Fruit fly (Drosophila melanogaster) whole organism, embryonic: Measurements from ENCODE around the gene mthl9.

Source experiments
- B-H2 ChIP-seq: fragments of 200-800 bp; sonication (Bioruptor generic); optimal IDR thresholded peaks from 2 replicates; lab custom pipeline; 2018; ENCODE audit warnings: missing biosample characterization, mild to moderate bottlenecking, missing genetic modification characterization
- BEAF-32 ChIP-seq: fragments of 200-800 bp; sonication (Bioruptor generic); optimal IDR thresholded peaks from 3 replicates; lab custom pipeline; 2017; ENCODE audit warnings: missing biosample characterization, missing genetic modification characterization, mild to moderate bottlenecking, moderate library complexity, missing genetic modification reagents
- Blimp-1 ChIP-seq: fragments of 200-800 bp; sonication (Bioruptor generic); optimal IDR thresholded peaks from 3 replicates; lab custom pipeline; 2018; ENCODE audit warnings: missing biosample characterization, missing genetic modification characterization, mild to moderate bottlenecking, moderate library complexity, missing genetic modification reagents
- CG11504 ChIP-seq: fragments of 200-800 bp; sonication (Bioruptor generic); optimal IDR thresholded peaks from 3 replicates; lab custom pipeline; 2019; ENCODE audit warnings: missing biosample characterization, mild to moderate bottlenecking, missing genetic modification characterization, moderate library complexity
- CG12299 ChIP-seq: fragments of 200-800 bp; sonication (Bioruptor generic); optimal IDR thresholded peaks from 2 replicates; lab custom pipeline; 2018; ENCODE audit warnings: missing biosample characterization, mild to moderate bottlenecking, missing genetic modification characterization
- CG13624 ChIP-seq: fragments of 200-800 bp; sonication (Bioruptor generic); optimal IDR thresholded peaks from 2 replicates; lab custom pipeline; 2016; ENCODE audit warnings: missing biosample characterization, missing genetic modification characterization
- CG14014 ChIP-seq: fragments of 200-800 bp; sonication (Bioruptor generic); IDR thresholded peaks from 2 replicates; pipeline ENCODE4 v1.3.6; 2022; ENCODE audit warnings: missing biosample characterization, missing genetic modification characterization
- CG1603 ChIP-seq: fragments of 200-800 bp; sonication (Bioruptor generic); optimal IDR thresholded peaks from 2 replicates; lab custom pipeline; 2019; ENCODE audit warnings: missing biosample characterization, mild to moderate bottlenecking, missing genetic modification characterization, moderate library complexity
- CG1647 ChIP-seq: fragments of 200-800 bp; sonication (Bioruptor generic); optimal IDR thresholded peaks from 3 replicates; lab custom pipeline; 2016; ENCODE audit warnings: missing biosample characterization, missing genetic modification characterization
- CG30403 ChIP-seq: fragments of 200-800 bp; sonication (Bioruptor generic); optimal IDR thresholded peaks from 3 replicates; lab custom pipeline; 2016; ENCODE audit warnings: missing biosample characterization, missing genetic modification characterization
- CG31441 ChIP-seq: fragments of 200-800 bp; sonication (Bioruptor generic); IDR thresholded peaks from 2 replicates; pipeline ENCODE4 v1.3.6; 2022; ENCODE audit warnings: missing biosample characterization, missing genetic modification characterization
- CG32772 ChIP-seq: fragments of 200-800 bp; sonication (Bioruptor generic); IDR thresholded peaks from 2 replicates; pipeline ENCODE4 v1.3.6; 2022; ENCODE audit warnings: missing biosample characterization, missing genetic modification characterization
- CG33213 ChIP-seq: fragments of 200-800 bp; sonication (Bioruptor generic); optimal IDR thresholded peaks from 3 replicates; lab custom pipeline; 2016; ENCODE audit warnings: missing biosample characterization, missing genetic modification characterization
- CG33557 ChIP-seq: fragments of 200-800 bp; sonication (Bioruptor generic); optimal IDR thresholded peaks from 2 replicates; lab custom pipeline; 2019; ENCODE audit warnings: missing biosample characterization, mild to moderate bottlenecking, missing genetic modification characterization, moderate library complexity
- CG8281 ChIP-seq: fragments of 200-800 bp; sonication (Bioruptor generic); optimal IDR thresholded peaks from 2 replicates; lab custom pipeline; 2018; ENCODE audit warnings: missing biosample characterization, mild to moderate bottlenecking, missing genetic modification characterization, moderate library complexity
- CG8388 ChIP-seq: fragments of 200-800 bp; sonication (Bioruptor generic); optimal IDR thresholded peaks from 2 replicates; lab custom pipeline; 2019; ENCODE audit warnings: missing biosample characterization, mild to moderate bottlenecking, missing genetic modification characterization, moderate library complexity
- CG8765 ChIP-seq: fragments of 200-800 bp; sonication (Bioruptor generic); IDR thresholded peaks from 2 replicates; pipeline ENCODE4 v1.3.6; 2022; ENCODE audit warnings: missing biosample characterization, missing genetic modification characterization
- Chrac-16 ChIP-seq: fragments of 200-800 bp; sonication (Bioruptor generic); optimal IDR thresholded peaks from 3 replicates; lab custom pipeline; 2016; ENCODE audit warnings: missing biosample characterization, missing genetic modification characterization
- Deaf1 ChIP-seq: fragments of 200-800 bp; optimal IDR thresholded peaks from 3 replicates; lab custom pipeline; 2019; ENCODE audit warnings: missing biosample characterization, mild to moderate bottlenecking, missing genetic modification characterization, moderate library complexity
- ERR ChIP-seq: fragments of 200-800 bp; sonication (Bioruptor generic); optimal IDR thresholded peaks from 2 replicates; lab custom pipeline; 2016; ENCODE audit warnings: missing biosample characterization, missing genetic modification characterization
- Fer2 ChIP-seq: fragments of 200-800 bp; sonication (Bioruptor generic); optimal IDR thresholded peaks from 2 replicates; lab custom pipeline; 2018; ENCODE audit warnings: missing biosample characterization, mild to moderate bottlenecking, missing genetic modification characterization, moderate library complexity
- Hand ChIP-seq: fragments of 200-800 bp; sonication (Bioruptor generic); optimal IDR thresholded peaks from 2 replicates; lab custom pipeline; 2017; ENCODE audit warnings: mild to moderate bottlenecking, missing biosample characterization, missing genetic modification reagents, missing genetic modification characterization
- Hr78 ChIP-seq, 2 experiments: fragments of 200-800 bp in 1 of 2; fragments of >200 bp in 1 of 2; sonication (Bioruptor generic) in 1 of 2; optimal IDR thresholded peaks; 2 replicates each; lab custom pipeline; 2017 to 2019; ENCODE audit warnings: missing biosample characterization in 2 of 2, missing genetic modification characterization in 2 of 2, mild to moderate bottlenecking in 1 of 2, moderate library complexity in 1 of 2
- Kr ChIP-seq: fragments of 200-800 bp; sonication (Bioruptor generic); optimal IDR thresholded peaks from 2 replicates; lab custom pipeline; 2017; ENCODE audit warnings: missing biosample characterization, mild to moderate bottlenecking, missing genetic modification characterization
- Lim3 ChIP-seq: fragments of 200-800 bp; sonication (Bioruptor generic); IDR thresholded peaks from 2 replicates; pipeline ENCODE4 v1.3.6; 2022; ENCODE audit warnings: missing biosample characterization, missing genetic modification characterization
- Mad ChIP-seq: fragments of 200-800 bp; sonication (Bioruptor generic); optimal IDR thresholded peaks from 2 replicates; lab custom pipeline; 2016; ENCODE audit warnings: missing biosample characterization, missing genetic modification characterization
- Max ChIP-seq: fragments of 200-800 bp; sonication (Bioruptor generic); optimal IDR thresholded peaks from 2 replicates; lab custom pipeline; 2016; ENCODE audit warnings: missing biosample characterization, mild to moderate bottlenecking, missing genetic modification characterization
- Opbp ChIP-seq: fragments of 200-800 bp; sonication (Bioruptor generic); IDR thresholded peaks from 3 replicates; pipeline ENCODE4 v1.3.6; 2022; ENCODE audit warnings: missing biosample characterization, missing genetic modification characterization; ENCODE audit not compliant: partially characterized antibody
- Pdp1 ChIP-seq, 2 experiments: fragments of 200-800 bp; sonication (Bioruptor generic); optimal IDR thresholded peaks; 3 replicates each; lab custom pipeline; 2016; ENCODE audit warnings: missing biosample characterization in 2 of 2, missing genetic modification characterization in 2 of 2, mild to moderate bottlenecking in 1 of 2, moderate library complexity in 1 of 2
- Ptx1 ChIP-seq: fragments of 200-800 bp; sonication (Bioruptor generic); IDR thresholded peaks from 2 replicates; pipeline ENCODE4 v1.3.6; 2022; ENCODE audit warnings: missing biosample characterization, missing genetic modification characterization
- Sox100B ChIP-seq: fragments of 200-800 bp; sonication (Bioruptor generic); optimal IDR thresholded peaks from 3 replicates; lab custom pipeline; 2018; ENCODE audit warnings: missing biosample characterization, mild to moderate bottlenecking, missing genetic modification characterization
- Vsx1 ChIP-seq: fragments of 200-800 bp; sonication (Bioruptor generic); optimal IDR thresholded peaks from 2 replicates; lab custom pipeline; 2017; ENCODE audit warnings: missing biosample characterization, mild to moderate bottlenecking, missing genetic modification characterization, missing genetic modification reagents
- abd-A ChIP-seq: fragments of 200-800 bp; sonication (Bioruptor generic); optimal IDR thresholded peaks from 3 replicates; lab custom pipeline; 2019; ENCODE audit warnings: missing biosample characterization, mild to moderate bottlenecking, missing genetic modification characterization, moderate library complexity
- ash1 ChIP-seq: fragments of 200-800 bp; sonication (Bioruptor generic); optimal IDR thresholded peaks from 2 replicates; lab custom pipeline; 2018; ENCODE audit warnings: missing biosample characterization, mild to moderate bottlenecking, missing genetic modification characterization
- croc ChIP-seq: fragments of 200-800 bp; sonication (Bioruptor generic); conservative IDR thresholded peaks from 3 replicates; pipeline ENCODE4 v1.3.6; 2022; ENCODE audit warnings: missing biosample characterization, missing genetic modification characterization
- crol ChIP-seq: fragments of 200-800 bp; sonication (Bioruptor generic); IDR thresholded peaks from 2 replicates; pipeline ENCODE4 v1.3.6; 2022; ENCODE audit warnings: missing biosample characterization, missing genetic modification characterization
- cwo ChIP-seq: fragments of 200-800 bp; sonication (Bioruptor generic); optimal IDR thresholded peaks from 3 replicates; lab custom pipeline; 2017; ENCODE audit warnings: missing biosample characterization, missing genetic modification characterization, mild to moderate bottlenecking, moderate library complexity, missing genetic modification reagents
- eyg ChIP-seq: fragments of 200-800 bp; sonication (Bioruptor generic); optimal IDR thresholded peaks from 3 replicates; lab custom pipeline; 2016; ENCODE audit warnings: missing biosample characterization, missing genetic modification characterization
- fd96Cb ChIP-seq: fragments of 200-800 bp; sonication (Bioruptor generic); optimal IDR thresholded peaks from 2 replicates; lab custom pipeline; 2018; ENCODE audit warnings: missing biosample characterization, mild to moderate bottlenecking, missing genetic modification characterization, moderate library complexity
- fu2 ChIP-seq: fragments of 200-800 bp; sonication (Bioruptor generic); optimal IDR thresholded peaks from 2 replicates; lab custom pipeline; 2016; ENCODE audit warnings: missing biosample characterization, missing genetic modification characterization
- gce ChIP-seq: fragments of 200-800 bp; sonication (Bioruptor generic); IDR thresholded peaks from 3 replicates; pipeline ENCODE4 v1.3.6; 2022; ENCODE audit warnings: missing biosample characterization, missing genetic modification characterization
- gem ChIP-seq: fragments of 200-800 bp; sonication (Bioruptor generic); optimal IDR thresholded peaks from 2 replicates; lab custom pipeline; 2019; ENCODE audit warnings: missing biosample characterization, mild to moderate bottlenecking, missing genetic modification characterization, moderate library complexity
- lmd ChIP-seq: fragments of 200-800 bp; sonication (Bioruptor generic); IDR thresholded peaks from 2 replicates; pipeline ENCODE4 v1.3.6; 2022; ENCODE audit warnings: missing biosample characterization, missing genetic modification characterization
- odd ChIP-seq: fragments of 200-800 bp; sonication (Bioruptor generic); optimal IDR thresholded peaks from 2 replicates; lab custom pipeline; 2017; ENCODE audit warnings: missing biosample characterization, mild to moderate bottlenecking, missing genetic modification characterization
- org-1 ChIP-seq: fragments of 200-800 bp; sonication (Bioruptor generic); optimal IDR thresholded peaks from 2 replicates; lab custom pipeline; 2017; ENCODE audit warnings: missing biosample characterization, missing genetic modification characterization
- pan ChIP-seq, 4 experiments: fragments of >200 bp in 3 of 4; fragments of 200-800 bp in 1 of 4; sonication (Bioruptor generic) in 1 of 4; optimal IDR thresholded peaks in 3 of 4; IDR thresholded peaks in 1 of 4; 2 replicates each; pipeline versions ENCODE4 v1.3.6 to Lab custom; 2017 to 2022; ENCODE audit warnings: missing biosample characterization in 2 of 4, missing genetic modification characterization in 2 of 4, mixed read lengths in 1 of 4
- sens-2 ChIP-seq: fragments of 200-800 bp; sonication (Bioruptor generic); IDR thresholded peaks from 2 replicates; pipeline ENCODE4 v1.3.6; 2022; ENCODE audit warnings: missing biosample characterization, missing genetic modification characterization
- ssp ChIP-seq: fragments of 200-800 bp; sonication (Bioruptor generic); IDR thresholded peaks from 2 replicates; pipeline ENCODE4 v1.3.6; 2022; ENCODE audit warnings: missing biosample characterization, missing genetic modification characterization
- tap ChIP-seq: fragments of 200-800 bp; optimal IDR thresholded peaks from 3 replicates; lab custom pipeline; 2019; ENCODE audit warnings: missing biosample characterization, mild to moderate bottlenecking, missing genetic modification characterization, moderate library complexity

mthl9 gene

DNA sequence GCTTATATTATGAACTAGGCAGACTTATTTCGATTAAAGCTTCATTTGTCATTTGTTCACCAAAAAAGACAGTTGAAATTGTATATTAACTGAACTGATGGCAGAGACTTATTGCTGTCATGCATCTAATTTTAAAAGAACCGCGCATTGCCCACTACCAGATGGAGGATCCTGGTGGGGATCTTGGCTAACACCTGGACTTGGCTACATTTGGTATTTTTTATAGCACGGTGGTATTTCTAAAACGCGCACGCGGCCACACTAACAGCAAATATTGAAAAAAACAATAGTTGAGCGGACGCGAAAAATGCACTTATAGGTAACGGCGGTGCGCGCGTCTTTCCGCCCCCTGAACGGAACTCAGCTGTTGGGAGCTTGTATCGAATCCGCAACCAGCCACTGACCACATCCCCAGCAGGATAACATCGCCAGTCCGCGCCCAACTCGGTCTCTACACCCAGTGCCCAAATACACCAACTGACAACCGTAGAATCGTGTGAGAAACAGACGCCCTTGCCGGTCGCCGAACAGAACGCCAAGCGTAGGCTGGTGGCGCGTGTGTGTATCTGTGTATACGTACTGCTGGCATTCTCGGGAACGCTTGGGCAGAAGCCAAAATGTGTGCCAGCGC lies 39.8 kb downstream of the mthl9 start (continued):
- TF ChIP-seq lmd (GFP tag; lab: Robert Waterston, UW) (no peak), Vsx1 (no peak), Sox100B (no peak), CG8765 (no peak), CG1647 (no peak), Deaf1 (tag; lab: Kevin White, UChicago) (peak; percentile 58), CG30403 (no peak), crol (GFP tag; lab: Robert Waterston, UW) (no peak), CG33213 (peak; percentile 51), Max (GFP tag; lab: Kevin White, UChicago) (peak; percentile 9), ERR (GFP tag; lab: Kevin White, UChicago) (no peak), Chrac-16 (GFP tag; lab: Kevin White, UChicago) (no peak), CG11504 (tag; lab: Kevin White, UChicago) (peak; percentile 56), Hr78 (GFP tag; optimal IDR thresholded peaks at IDR 0.05; lab: Kevin White, UChicago) (peak in 1 of 2 experiments; percentile 98), B-H2 (no peak), eyg (GFP tag; lab: Kevin White, UChicago) (no peak), ssp (no peak), CG12299 (tag; lab: Kevin White, UChicago) (peak; percentile 58), Pdp1 (GFP tag; optimal IDR thresholded peaks at IDR 0.05; lab: Kevin White, UChicago) (peak in 1 of 2 experiments; percentile 86), BEAF-32 (GFP tag; lab: Kevin White, UChicago) (peak; percentile 47), pan (optimal IDR thresholded peaks at IDR 0.05; lab: Kevin White, UChicago) (no peak), pan (GFP tag; optimal IDR thresholded peaks at IDR 0.05 in 1 of 2, IDR thresholded peaks at IDR 0.05 in 1 of 2) (no peak), abd-A (tag; lab: Kevin White, UChicago) (no peak), ash1 (GFP tag; lab: Kevin White, UChicago) (peak; percentile 11), CG1603 (tag; lab: Kevin White, UChicago) (peak; percentile 75), gem (tag; lab: Kevin White, UChicago) (no peak), Opbp (GFP tag; lab: Robert Waterston, UW) (peak; percentile 61; the same call in 2 of the 3 replicates), odd (no peak), CG8281 (tag; lab: Kevin White, UChicago) (peak; percentile 8), Blimp-1 (GFP tag; lab: Kevin White, UChicago) (no peak), Hand (GFP tag; lab: Kevin White, UChicago) (no peak), fu2 (GFP tag; lab: Kevin White, UChicago) (no peak), Ptx1 (GFP tag; lab: Robert Waterston, UW) (no peak), croc (GFP tag; lab: Robert Waterston, UW) (no peak), CG33557 (GFP tag; lab: Kevin White, UChicago) (peak; percentile 39), org-1 (no peak), cwo (GFP tag; lab: Kevin White, UChicago) (no peak), CG13624 (GFP tag; lab: Kevin White, UChicago) (peak; percentile 28), Mad (GFP tag; lab: Kevin White, UChicago) (no peak), gce (no peak), Fer2 (tag; lab: Kevin White, UChicago) (no peak), sens-2 (GFP tag; lab: Robert Waterston, UW) (no peak), fd96Cb (tag; lab: Kevin White, UChicago) (no peak), CG14014 (GFP tag; lab: Robert Waterston, UW) (peak; percentile 31; the same call in 1 of the 2 replicates), CG32772 (GFP tag; lab: Robert Waterston, UW) (peak; percentile 58), CG8388 (GFP tag; lab: Kevin White, UChicago) (no peak), Kr (GFP tag; lab: Kevin White, UChicago) (no peak), tap (tag; lab: Kevin White, UChicago) (no peak), Lim3 (no peak), CG31441 (GFP tag; lab: Robert Waterston, UW) (peak; percentile 31; the same call in 1 of the 2 replicates)
